Fruit fly (Drosophila melanogaster) whole organism, embryonic: ENCODE results near the gene Jhbp16.
A peak's percentile ranks its signal among the peaks of the same experiment; 100 is the strongest.

Experiments used
- BtbVII ChIP-seq: fragments of 200-800 bp; sonication (Bioruptor generic); optimal IDR thresholded peaks from 3 replicates; lab custom pipeline; 2017; ENCODE audit warnings: missing biosample characterization, mild to moderate bottlenecking, missing genetic modification characterization
- Bteb2 ChIP-seq: fragments of 200-800 bp; sonication (Bioruptor generic); optimal IDR thresholded peaks from 2 replicates; lab custom pipeline; 2016; ENCODE audit warnings: missing biosample characterization, missing genetic modification characterization
- CG10462 ChIP-seq: fragments of 200-800 bp; sonication (Bioruptor generic); optimal IDR thresholded peaks from 2 replicates; lab custom pipeline; 2016; ENCODE audit warnings: missing biosample characterization, missing genetic modification characterization
- CG11696 ChIP-seq: fragments of 200-800 bp; sonication (Bioruptor generic); IDR thresholded peaks from 2 replicates; pipeline ENCODE4 v1.3.6; 2022; ENCODE audit warnings: missing biosample characterization, missing genetic modification characterization
- CG12236 ChIP-seq: fragments of 200-800 bp; sonication (Bioruptor generic); optimal IDR thresholded peaks from 2 replicates; lab custom pipeline; 2016; ENCODE audit warnings: missing biosample characterization, missing genetic modification characterization
- CG12744 ChIP-seq: fragments of 200-800 bp; sonication (Bioruptor generic); optimal IDR thresholded peaks from 2 replicates; lab custom pipeline; 2016; ENCODE audit warnings: missing biosample characterization, missing genetic modification characterization
- CG12942 ChIP-seq: fragments of 200-800 bp; sonication (Bioruptor generic); optimal IDR thresholded peaks from 3 replicates; lab custom pipeline; 2016; ENCODE audit warnings: missing biosample characterization, missing genetic modification characterization
- CG13287 ChIP-seq: fragments of 200-800 bp; sonication (Bioruptor generic); IDR thresholded peaks from 2 replicates; pipeline ENCODE4 v1.3.6; 2022; ENCODE audit warnings: missing biosample characterization, missing genetic modification characterization; ENCODE audit not compliant: partially characterized antibody
- CG14014 ChIP-seq: fragments of 200-800 bp; sonication (Bioruptor generic); IDR thresholded peaks from 2 replicates; pipeline ENCODE4 v1.3.6; 2022; ENCODE audit warnings: missing biosample characterization, missing genetic modification characterization
- CG1647 ChIP-seq: fragments of 200-800 bp; sonication (Bioruptor generic); optimal IDR thresholded peaks from 3 replicates; lab custom pipeline; 2016; ENCODE audit warnings: missing biosample characterization, missing genetic modification characterization
- CG17612 ChIP-seq: fragments of 200-800 bp; sonication (Bioruptor generic); IDR thresholded peaks from 2 replicates; pipeline ENCODE4 v1.3.6; 2022; ENCODE audit warnings: missing biosample characterization, missing genetic modification characterization
- CG18011 ChIP-seq: fragments of 200-800 bp; sonication (Bioruptor generic); optimal IDR thresholded peaks from 2 replicates; lab custom pipeline; 2017; ENCODE audit warnings: missing biosample characterization, missing genetic modification characterization, mild to moderate bottlenecking, moderate library complexity, missing genotype
- CG2202 ChIP-seq: fragments of 200-800 bp; sonication (Bioruptor generic); optimal IDR thresholded peaks from 2 replicates; lab custom pipeline; 2018; ENCODE audit warnings: missing biosample characterization, mild to moderate bottlenecking, missing genetic modification characterization
- CG34422 ChIP-seq: fragments of 200-800 bp; sonication (Bioruptor generic); IDR thresholded peaks from 3 replicates; pipeline ENCODE4 v1.3.6; 2022; ENCODE audit warnings: missing biosample characterization, missing genetic modification characterization
- CG43689 ChIP-seq: fragments of 200-800 bp; sonication (Bioruptor generic); IDR thresholded peaks from 2 replicates; pipeline ENCODE4 v1.3.6; 2022; ENCODE audit warnings: missing biosample characterization, missing genetic modification characterization
- CG5180 ChIP-seq: fragments of 200-800 bp; sonication (Bioruptor generic); optimal IDR thresholded peaks from 3 replicates; lab custom pipeline; 2017; ENCODE audit warnings: missing biosample characterization, missing genetic modification characterization, mild to moderate bottlenecking, moderate library complexity, missing genetic modification reagents
- CG7928 ChIP-seq: fragments of 200-800 bp; sonication (Bioruptor generic); optimal IDR thresholded peaks from 2 replicates; lab custom pipeline; 2017; ENCODE audit warnings: missing biosample characterization, mild to moderate bottlenecking, missing genetic modification characterization
- CkIIα-i1 ChIP-seq: fragments of 200-800 bp; sonication (Bioruptor generic); IDR thresholded peaks from 2 replicates; pipeline ENCODE4 v1.3.6; 2022; ENCODE audit warnings: missing biosample characterization, missing genetic modification characterization
- CoRest ChIP-seq: fragments of 200-800 bp; sonication (Bioruptor generic); optimal IDR thresholded peaks from 3 replicates; lab custom pipeline; 2018; ENCODE audit warnings: missing biosample characterization, mild to moderate bottlenecking, missing genetic modification characterization, moderate library complexity
- Dfd ChIP-seq, 2 experiments: fragments of >200 bp; optimal IDR thresholded peaks; 2 replicates each; lab custom pipeline; 2017; ENCODE audit warnings: missing biosample characterization in 2 of 2, missing genetic modification characterization in 2 of 2
- Dll ChIP-seq: fragments of 200-800 bp; sonication (Bioruptor generic); IDR thresholded peaks from 4 replicates; pipeline ENCODE4 v1.3.6; 2022; ENCODE audit warnings: missing biosample characterization, missing genetic modification characterization; ENCODE audit not compliant: partially characterized antibody
- Dp ChIP-seq: fragments of 200-800 bp; sonication (Bioruptor generic); optimal IDR thresholded peaks from 2 replicates; lab custom pipeline; 2018; ENCODE audit warnings: missing biosample characterization, mild to moderate bottlenecking, missing genetic modification characterization, moderate library complexity
- Dref ChIP-seq: fragments of 200-800 bp; sonication (Bioruptor generic); IDR thresholded peaks from 2 replicates; pipeline ENCODE4 v1.3.6; 2022; ENCODE audit warnings: missing biosample characterization, missing genetic modification characterization
- Drgx ChIP-seq: fragments of 200-800 bp; sonication (Bioruptor generic); IDR thresholded peaks from 2 replicates; pipeline ENCODE4 v1.3.6; 2022; ENCODE audit warnings: missing biosample characterization, missing genetic modification characterization
- E2f1 ChIP-seq: fragments of 200-800 bp; sonication (Bioruptor generic); IDR thresholded peaks from 2 replicates; pipeline ENCODE4 v1.3.6; 2022; ENCODE audit warnings: missing biosample characterization, missing genetic modification characterization
- Hey ChIP-seq: fragments of 200-800 bp; sonication (Bioruptor generic); optimal IDR thresholded peaks from 3 replicates; lab custom pipeline; 2018; ENCODE audit warnings: missing biosample characterization, mild to moderate bottlenecking, missing genetic modification characterization
- Hmr ChIP-seq: fragments of 200-800 bp; sonication (Bioruptor generic); optimal IDR thresholded peaks from 3 replicates; lab custom pipeline; 2017; ENCODE audit warnings: mild to moderate bottlenecking, missing biosample characterization, missing genetic modification reagents, missing genetic modification characterization
- Kr ChIP-seq: fragments of 200-800 bp; sonication (Bioruptor generic); optimal IDR thresholded peaks from 2 replicates; lab custom pipeline; 2017; ENCODE audit warnings: missing biosample characterization, mild to moderate bottlenecking, missing genetic modification characterization
- Myb ChIP-seq: fragments of 200-800 bp; sonication (Bioruptor generic); optimal IDR thresholded peaks from 2 replicates; lab custom pipeline; 2016; ENCODE audit warnings: missing biosample characterization, missing genetic modification characterization
- NFAT ChIP-seq: fragments of 200-800 bp; sonication (Bioruptor generic); IDR thresholded peaks from 2 replicates; pipeline ENCODE4 v1.3.6; 2022; ENCODE audit warnings: missing biosample characterization, missing genetic modification characterization
- Optix ChIP-seq: fragments of 200-800 bp; sonication (Bioruptor generic); IDR thresholded peaks from 3 replicates; pipeline ENCODE4 v1.3.6; 2022; ENCODE audit warnings: missing biosample characterization, missing genetic modification characterization
- Rx ChIP-seq: fragments of 200-800 bp; sonication (Bioruptor generic); IDR thresholded peaks from 2 replicates; pipeline ENCODE4 v1.3.6; 2022; ENCODE audit warnings: missing biosample characterization, missing genetic modification characterization
- Scr ChIP-seq: fragments of 200-800 bp; sonication (Bioruptor generic); IDR thresholded peaks from 2 replicates; pipeline ENCODE4 v1.3.6; 2022; ENCODE audit warnings: missing biosample characterization, missing genetic modification characterization; ENCODE audit not compliant: partially characterized antibody
- Ssrp ChIP-seq: fragments of 200-800 bp; sonication (Bioruptor generic); optimal IDR thresholded peaks from 2 replicates; lab custom pipeline; 2018; ENCODE audit warnings: missing biosample characterization, mild to moderate bottlenecking, missing genetic modification characterization, moderate library complexity
- YL-1 ChIP-seq: fragments of 200-800 bp; sonication (Bioruptor generic); optimal IDR thresholded peaks from 3 replicates; lab custom pipeline; 2017; ENCODE audit warnings: missing biosample characterization, mild to moderate bottlenecking, missing genetic modification characterization
- ab ChIP-seq: fragments of 200-800 bp; sonication (Bioruptor generic); optimal IDR thresholded peaks from 2 replicates; lab custom pipeline; 2016; ENCODE audit warnings: missing biosample characterization, missing genetic modification characterization
- abd-A ChIP-seq: fragments of 200-800 bp; sonication (Bioruptor generic); optimal IDR thresholded peaks from 3 replicates; lab custom pipeline; 2019; ENCODE audit warnings: missing biosample characterization, mild to moderate bottlenecking, missing genetic modification characterization, moderate library complexity
- ara ChIP-seq: fragments of 200-800 bp; sonication (Bioruptor generic); IDR thresholded peaks from 2 replicates; pipeline ENCODE4 v1.3.6; 2022; ENCODE audit warnings: missing biosample characterization, missing genetic modification characterization
- cas ChIP-seq: fragments of 200-800 bp; sonication (Bioruptor generic); IDR thresholded peaks from 2 replicates; pipeline ENCODE4 v1.3.6; 2022; ENCODE audit warnings: missing biosample characterization, missing genetic modification characterization
- cato ChIP-seq: fragments of 200-800 bp; sonication (Bioruptor generic); optimal IDR thresholded peaks from 2 replicates; lab custom pipeline; 2016; ENCODE audit warnings: missing biosample characterization, missing genetic modification characterization, borderline replicate concordance
- chm ChIP-seq: fragments of 200-800 bp; sonication (Bioruptor generic); IDR thresholded peaks from 2 replicates; pipeline ENCODE4 v1.3.6; 2022; ENCODE audit warnings: missing biosample characterization, missing genetic modification characterization
- grau ChIP-seq: fragments of 200-800 bp; optimal IDR thresholded peaks from 3 replicates; lab custom pipeline; 2019; ENCODE audit warnings: missing biosample characterization, mild to moderate bottlenecking, missing genetic modification characterization, moderate library complexity
- gro ChIP-seq: fragments of 200-800 bp; sonication (Bioruptor generic); optimal IDR thresholded peaks from 2 replicates; lab custom pipeline; 2016; ENCODE audit warnings: missing biosample characterization, missing genetic modification characterization
- inv ChIP-seq: fragments of 200-800 bp; sonication (Bioruptor generic); IDR thresholded peaks from 2 replicates; pipeline ENCODE4 v1.3.6; 2022; ENCODE audit warnings: missing biosample characterization, missing genetic modification characterization; ENCODE audit not compliant: partially characterized antibody
- lbe ChIP-seq: fragments of 200-800 bp; sonication (Bioruptor generic); optimal IDR thresholded peaks from 2 replicates; lab custom pipeline; 2016; ENCODE audit warnings: missing biosample characterization, mild to moderate bottlenecking, missing genetic modification characterization
- otp ChIP-seq: fragments of 200-800 bp; sonication (Bioruptor generic); IDR thresholded peaks from 3 replicates; pipeline ENCODE4, ENCODE4 v1.3.6; 2022; ENCODE audit warnings: missing biosample characterization, missing genetic modification characterization
- salm ChIP-seq: fragments of 200-800 bp; sonication (Bioruptor generic); optimal IDR thresholded peaks from 2 replicates; lab custom pipeline; 2018; ENCODE audit warnings: missing biosample characterization, mild to moderate bottlenecking, missing genetic modification characterization
- sens-2 ChIP-seq: fragments of 200-800 bp; sonication (Bioruptor generic); IDR thresholded peaks from 2 replicates; pipeline ENCODE4 v1.3.6; 2022; ENCODE audit warnings: missing biosample characterization, missing genetic modification characterization
- so ChIP-seq: fragments of 200-800 bp; sonication (Bioruptor generic); IDR thresholded peaks from 3 replicates; pipeline ENCODE4 v1.3.6; 2022; ENCODE audit warnings: missing biosample characterization, missing genetic modification characterization
- tio ChIP-seq: fragments of 200-800 bp; sonication (Bioruptor generic); optimal IDR thresholded peaks from 2 replicates; lab custom pipeline; 2017; ENCODE audit warnings: missing biosample characterization, missing genetic modification characterization, inconsistent platforms
- zen2 ChIP-seq: fragments of 200-800 bp; sonication (Bioruptor generic); IDR thresholded peaks from 3 replicates; pipeline ENCODE4 v1.3.6; 2022; ENCODE audit warnings: missing biosample characterization, missing genetic modification characterization; ENCODE audit not compliant: partially characterized antibody

Jhbp16 gene

dm6 chr3R:21616061-21616851 lies 47.9 kb upstream of the Jhbp16 start (continued):
- no peak for TF ChIP-seq CG11696 (GFP tag; lab: Robert Waterston, UW)
- no peak for TF ChIP-seq Myb (GFP tag; lab: Kevin White, UChicago)
- no peak for TF ChIP-seq CG1647 (GFP tag; lab: Kevin White, UChicago)
- no peak for TF ChIP-seq CG10462 (GFP tag; lab: Kevin White, UChicago)
- TF ChIP-seq NFAT (GFP tag; lab: Robert Waterston, UW), result no peak
- no peak for TF ChIP-seq CG43689 (GFP tag; lab: Robert Waterston, UW)
- no peak for TF ChIP-seq so (GFP tag; lab: Robert Waterston, UW)
- peak; percentile 32 for TF ChIP-seq Hey
- no peak for TF ChIP-seq ab (GFP tag; lab: Kevin White, UChicago)
- no peak for TF ChIP-seq Dfd (GFP tag; optimal IDR thresholded peaks at IDR 0.05; lab: Kevin White, UChicago)
- TF ChIP-seq grau, result peak; percentile 23
- TF ChIP-seq CG17612 (GFP tag; lab: Robert Waterston, UW), result no peak
- peak; percentile 9 for TF ChIP-seq lbe (GFP tag; lab: Kevin White, UChicago)
- no peak for TF ChIP-seq cas
- TF ChIP-seq CkIIα-i1 (GFP tag; lab: Robert Waterston, UW), result no peak
- no peak for TF ChIP-seq Drgx (GFP tag; lab: Robert Waterston, UW)
- TF ChIP-seq Dref (GFP tag; lab: Robert Waterston, UW), result no peak
- no peak for TF ChIP-seq Dll (GFP tag; lab: Robert Waterston, UW)
- TF ChIP-seq ara (GFP tag; lab: Robert Waterston, UW), result no peak
- TF ChIP-seq zen2, result no peak
- no peak for TF ChIP-seq YL-1 (GFP tag; lab: Kevin White, UChicago)
- no peak for TF ChIP-seq gro
- no peak for TF ChIP-seq sens-2 (GFP tag; lab: Robert Waterston, UW)
- TF ChIP-seq CG14014 (GFP tag; lab: Robert Waterston, UW), result no peak
- TF ChIP-seq CG13287 (GFP tag; lab: Robert Waterston, UW), result no peak
- TF ChIP-seq cato (GFP tag; lab: Kevin White, UChicago), result no peak
- no peak for TF ChIP-seq Bteb2 (GFP tag; lab: Kevin White, UChicago)
- no peak for TF ChIP-seq CG34422 (GFP tag; lab: Robert Waterston, UW)
- no peak for TF ChIP-seq salm
- no peak for TF ChIP-seq chm (GFP tag; lab: Robert Waterston, UW)
- no peak for TF ChIP-seq CG12236 (GFP tag; lab: Kevin White, UChicago)
- no peak for TF ChIP-seq E2f1
- no peak for TF ChIP-seq tio (GFP tag; lab: Kevin White, UChicago)
- TF ChIP-seq Rx (GFP tag; lab: Robert Waterston, UW), result no peak
- no peak for TF ChIP-seq CG5180 (GFP tag; lab: Kevin White, UChicago)
- no peak for TF ChIP-seq Kr (GFP tag; lab: Kevin White, UChicago)
- TF ChIP-seq CG12942 (GFP tag; lab: Kevin White, UChicago), result no peak
- no peak for TF ChIP-seq CG18011 (GFP tag; lab: Kevin White, UChicago)
- no peak for TF ChIP-seq Ssrp (tag; lab: Kevin White, UChicago)
- no peak for TF ChIP-seq CG12744 (GFP tag; lab: Kevin White, UChicago)
- no peak for TF ChIP-seq Scr (GFP tag; lab: Robert Waterston, UW)
- no peak for TF ChIP-seq CG7928 (GFP tag; lab: Kevin White, UChicago)
- TF ChIP-seq BtbVII, result peak; percentile 48
- TF ChIP-seq otp (GFP tag; lab: Robert Waterston, UW), result no peak
- no peak for TF ChIP-seq CoRest (tag; lab: Kevin White, UChicago)
- peak; percentile 88 for TF ChIP-seq abd-A (tag; lab: Kevin White, UChicago)
- peak; percentile 11 for TF ChIP-seq Hmr (GFP tag; lab: Kevin White, UChicago)
- TF ChIP-seq Optix (GFP tag; lab: Robert Waterston, UW), result no peak
- no peak for TF ChIP-seq Dp (GFP tag; lab: Kevin White, UChicago)
- no peak for TF ChIP-seq CG2202 (tag; lab: Kevin White, UChicago)
- TF ChIP-seq inv (GFP tag; lab: Robert Waterston, UW), result no peak
